Fruit fly (Drosophila melanogaster) Kc167 (cell line): ENCODE results near the gene CG9932.

ENCODE experiments used
- Sin3A ChIP-seq: fragments of >200 bp; optimal IDR thresholded peaks from 2 replicates; lab custom pipeline; 2018; ENCODE audit warnings: missing external identifiers
- h ChIP-seq: fragments of >200 bp; optimal IDR thresholded peaks from 3 replicates; lab custom pipeline; 2018; ENCODE audit warnings: missing external identifiers
- insv ChIP-seq: fragments of >200 bp; optimal IDR thresholded peaks from 3 replicates; lab custom pipeline; 2018; ENCODE audit warnings: missing external identifiers
- psq ChIP-seq: fragments of >200 bp; optimal IDR thresholded peaks from 2 replicates; lab custom pipeline; 2017; ENCODE audit warnings: missing external identifiers
- ttk ChIP-seq: sonication (Bioruptor generic); optimal IDR thresholded peaks from 2 replicates; lab custom pipeline; 2017; ENCODE audit warnings: missing external identifiers

- TF ChIP-seq psq (no peak), h (no peak), ttk (lab: Kevin White, UChicago) (no peak), Sin3A (no peak), insv (lab: Kevin White, UChicago) (no peak)
Observed at dm6 chr2L:12975367-12975655, 84.6 kb downstream of the CG9932 start.
